Fruit fly (Drosophila melanogaster): ENCODE measurements around the gene Orct.

Gene Orct

DNA sequence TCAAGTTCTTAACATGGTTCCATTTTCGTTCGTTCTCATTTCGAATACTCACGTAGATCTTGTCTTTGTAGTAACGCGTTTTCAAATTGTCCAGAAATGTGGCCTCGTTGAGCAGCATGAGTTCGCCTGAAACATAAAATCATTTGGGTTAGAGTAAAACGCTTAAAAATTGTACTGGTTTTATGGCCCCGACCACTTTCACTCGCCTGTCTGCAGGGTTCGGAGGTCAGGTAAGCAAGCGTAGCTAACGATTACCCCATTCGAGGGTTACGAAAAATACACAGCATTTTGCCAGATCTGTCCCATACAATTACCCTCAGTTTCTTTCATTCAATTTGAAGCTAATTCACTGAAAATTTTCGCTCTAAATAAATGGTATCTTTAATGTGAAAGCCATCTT lies 17.7 kb upstream of the Orct start:
- TF ChIP-seq psq (optimal IDR thresholded peaks at IDR 0.05) (no peak), h (optimal IDR thresholded peaks at IDR 0.05) (no peak), Myc (optimal IDR thresholded peaks at IDR 0.05) (no peak), ttk (optimal IDR thresholded peaks at IDR 0.05) (no peak), Sin3A (optimal IDR thresholded peaks at IDR 0.05) (no peak), insv (optimal IDR thresholded peaks at IDR 0.05) (no peak)

DNA sequence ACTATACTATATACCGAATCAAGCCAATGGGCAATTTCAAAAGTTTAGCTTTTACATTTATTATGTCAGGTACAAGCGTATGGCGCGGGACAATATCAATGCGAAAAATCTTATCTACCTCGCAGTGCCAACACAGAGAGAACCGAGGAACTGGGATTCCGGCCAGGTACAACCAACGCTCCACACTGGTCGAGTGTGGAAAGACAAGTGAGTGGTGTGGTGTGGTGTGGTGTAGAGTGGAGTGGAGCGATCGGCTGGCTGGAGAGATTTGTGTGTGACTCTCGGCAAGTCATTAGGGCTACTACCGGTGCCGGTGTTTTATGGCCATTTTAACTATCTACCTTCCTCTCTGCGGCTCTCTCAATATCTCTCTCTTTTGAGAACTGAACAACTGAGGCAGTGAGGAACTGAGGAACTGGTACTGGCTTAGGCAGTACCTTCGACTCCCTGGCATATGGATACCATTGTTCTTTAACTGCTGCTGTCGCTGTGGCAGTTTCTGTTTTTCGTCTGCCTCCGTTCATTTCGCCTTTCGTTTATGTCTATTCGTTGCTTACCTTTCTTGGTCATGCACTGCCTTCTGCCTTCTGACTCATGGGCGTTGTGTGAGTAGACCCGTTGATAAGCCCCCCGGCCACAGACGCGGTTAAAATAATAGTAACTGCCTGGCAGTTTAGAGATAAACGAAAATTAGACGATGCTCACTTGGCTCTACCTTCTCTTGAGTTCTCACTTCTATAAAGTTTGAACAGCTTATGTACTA lies 16.6 kb upstream of the Orct start:
- TF ChIP-seq h (optimal IDR thresholded peaks at IDR 0.05) (no peak), Myc (optimal IDR thresholded peaks at IDR 0.05) (no peak), psq (optimal IDR thresholded peaks at IDR 0.05) (no peak), insv (optimal IDR thresholded peaks at IDR 0.05) (no peak), ttk (optimal IDR thresholded peaks at IDR 0.05) (no peak), Sin3A (optimal IDR thresholded peaks at IDR 0.05) (no peak)

DNA sequence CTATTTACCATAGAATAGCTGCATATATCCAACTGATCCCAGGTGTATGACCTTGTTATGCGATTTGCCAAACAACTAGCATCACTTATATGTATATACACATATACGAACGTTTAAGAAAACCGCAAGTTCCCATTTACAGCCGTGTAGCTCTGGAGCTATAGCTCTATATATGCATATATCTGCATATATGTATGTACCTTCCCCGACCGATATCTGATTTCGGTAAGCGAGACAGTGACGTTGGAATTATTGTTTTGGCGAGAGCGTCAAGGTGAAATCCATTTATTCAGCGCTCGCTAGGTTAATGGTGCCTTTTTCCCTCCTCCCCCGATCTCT lies 16.1 kb upstream of the Orct start:
- TF ChIP-seq Myc (optimal IDR thresholded peaks at IDR 0.05) (no peak), insv (optimal IDR thresholded peaks at IDR 0.05) (no peak), Sin3A (optimal IDR thresholded peaks at IDR 0.05) (no peak), ttk (optimal IDR thresholded peaks at IDR 0.05) (no peak), h (optimal IDR thresholded peaks at IDR 0.05) (no peak), psq (optimal IDR thresholded peaks at IDR 0.05) (no peak)

DNA sequence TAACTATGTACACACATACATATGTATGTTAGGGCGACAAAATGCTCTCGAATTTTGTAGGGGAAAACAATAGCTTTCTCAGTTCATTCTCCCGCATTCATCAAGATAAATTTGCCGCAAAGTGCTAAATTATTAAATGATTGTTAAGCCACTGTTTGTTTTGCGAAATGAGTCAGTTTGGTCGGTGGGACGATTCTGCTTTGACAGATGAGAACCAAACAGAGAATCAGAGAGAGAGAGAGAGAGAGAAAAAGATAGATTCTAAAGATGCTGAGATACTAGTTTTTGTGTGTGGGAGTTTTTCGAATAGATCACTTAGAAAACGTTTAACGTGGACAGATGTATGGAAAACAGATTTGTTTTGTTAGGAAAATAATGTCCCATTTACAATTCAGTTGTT lies 15.6 kb upstream of the Orct start:
- TF ChIP-seq ttk (optimal IDR thresholded peaks at IDR 0.05) (no peak), Myc (optimal IDR thresholded peaks at IDR 0.05) (no peak), psq (optimal IDR thresholded peaks at IDR 0.05) (no peak), h (optimal IDR thresholded peaks at IDR 0.05) (no peak)

DNA sequence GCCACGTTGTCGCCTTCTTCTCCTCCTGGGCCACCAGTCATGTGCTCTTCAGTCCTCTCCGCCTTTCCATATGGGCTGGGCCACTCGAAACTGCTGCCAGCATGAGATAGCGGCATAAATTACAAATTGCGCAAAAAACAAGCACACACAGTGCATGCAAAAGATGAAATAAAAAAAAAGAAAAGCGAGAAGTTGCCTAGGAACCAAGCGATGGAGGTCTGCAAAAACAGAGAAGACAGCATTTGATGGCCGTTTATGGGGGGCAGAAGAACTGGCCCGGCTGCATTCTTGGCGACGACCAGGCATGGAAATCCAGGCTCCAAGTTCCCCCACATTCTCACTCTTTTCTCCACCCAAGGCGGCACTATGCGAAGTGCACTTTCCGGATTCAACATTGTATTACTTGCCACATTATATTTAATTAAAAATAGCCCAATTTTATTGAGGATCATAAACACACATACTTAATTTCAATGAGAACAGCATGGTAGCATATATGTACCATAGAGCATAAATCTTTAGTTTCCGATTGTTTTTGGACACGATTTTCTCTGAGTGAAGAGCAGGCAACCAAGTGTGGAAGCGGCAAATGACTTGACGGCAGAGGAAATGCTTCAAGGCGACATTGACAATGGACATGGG lies 14.6 kb upstream of the Orct start:
- TF ChIP-seq Sin3A (optimal IDR thresholded peaks at IDR 0.05): no peak
- no peak for TF ChIP-seq Myc (optimal IDR thresholded peaks at IDR 0.05)
- no peak for TF ChIP-seq insv (optimal IDR thresholded peaks at IDR 0.05)
- TF ChIP-seq ttk (optimal IDR thresholded peaks at IDR 0.05): no peak
- no peak for TF ChIP-seq psq (optimal IDR thresholded peaks at IDR 0.05)
- no peak for TF ChIP-seq h (optimal IDR thresholded peaks at IDR 0.05)

DNA sequence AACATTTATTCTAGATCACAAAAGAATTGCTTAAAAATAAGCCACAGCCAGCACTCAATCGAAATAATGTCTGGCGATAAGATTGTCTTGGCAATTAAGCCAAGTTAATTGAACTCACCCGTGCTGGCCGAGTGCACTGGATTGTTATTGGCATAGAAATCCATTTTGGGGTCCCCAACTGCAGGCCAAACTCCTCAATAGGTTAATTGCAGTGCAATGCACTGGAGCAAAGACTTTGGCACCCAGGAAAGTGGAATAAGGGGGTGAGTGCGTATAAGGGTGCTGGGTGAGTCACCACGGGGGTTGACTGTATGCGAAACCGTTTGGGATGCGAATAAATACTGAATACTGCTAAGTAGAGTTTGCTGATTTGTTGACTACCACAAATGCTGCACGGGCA lies 13.1 kb upstream of the Orct start:
- TF ChIP-seq Sin3A (optimal IDR thresholded peaks at IDR 0.05) (no peak), psq (optimal IDR thresholded peaks at IDR 0.05) (no peak), h (optimal IDR thresholded peaks at IDR 0.05) (no peak), Myc (optimal IDR thresholded peaks at IDR 0.05) (no peak), insv (optimal IDR thresholded peaks at IDR 0.05) (no peak), ttk (optimal IDR thresholded peaks at IDR 0.05) (no peak)

DNA sequence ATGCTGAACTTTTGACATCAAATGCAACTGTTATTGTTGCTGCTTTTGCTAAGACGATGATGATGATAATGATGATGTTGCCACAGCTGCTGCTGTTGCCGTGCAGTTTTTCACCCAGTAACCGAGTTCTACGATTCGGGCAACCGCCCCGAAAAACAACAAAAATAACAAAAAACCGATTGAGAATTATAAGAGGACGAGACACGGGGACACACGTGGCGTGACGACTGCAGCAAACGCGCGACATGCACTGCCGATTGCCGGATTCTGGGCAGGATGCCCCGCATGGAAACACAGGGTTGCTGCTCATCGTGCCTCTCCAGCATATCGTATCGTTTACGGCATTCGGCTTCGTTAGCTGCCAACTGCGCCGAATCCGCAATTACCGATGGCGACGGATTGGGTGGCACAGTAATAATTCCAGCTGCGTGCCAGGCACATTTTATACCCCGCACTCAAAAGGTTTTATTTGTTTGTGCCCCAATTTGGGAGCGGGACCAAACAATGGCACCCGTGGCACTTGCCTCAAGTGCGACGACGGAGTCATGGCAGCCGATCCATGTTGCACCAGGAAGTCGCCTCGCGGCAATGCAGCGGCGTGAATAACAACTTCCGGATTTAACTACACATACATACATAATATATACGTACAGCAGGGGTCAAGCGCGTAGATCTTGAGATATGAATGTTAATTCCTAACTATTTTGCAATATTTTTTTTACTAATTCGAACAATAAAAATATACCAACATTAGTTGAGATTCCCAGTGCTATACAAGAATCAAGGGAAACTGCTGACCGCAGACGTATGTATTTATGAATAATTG lies 12.3 kb upstream of the Orct start:
- TF ChIP-seq psq (optimal IDR thresholded peaks at IDR 0.05): no peak
- no peak for TF ChIP-seq insv (optimal IDR thresholded peaks at IDR 0.05)
- TF ChIP-seq Myc (optimal IDR thresholded peaks at IDR 0.05): no peak
- TF ChIP-seq h (optimal IDR thresholded peaks at IDR 0.05): no peak
- no peak for TF ChIP-seq ttk (optimal IDR thresholded peaks at IDR 0.05)
- TF ChIP-seq Sin3A (optimal IDR thresholded peaks at IDR 0.05): no peak

DNA sequence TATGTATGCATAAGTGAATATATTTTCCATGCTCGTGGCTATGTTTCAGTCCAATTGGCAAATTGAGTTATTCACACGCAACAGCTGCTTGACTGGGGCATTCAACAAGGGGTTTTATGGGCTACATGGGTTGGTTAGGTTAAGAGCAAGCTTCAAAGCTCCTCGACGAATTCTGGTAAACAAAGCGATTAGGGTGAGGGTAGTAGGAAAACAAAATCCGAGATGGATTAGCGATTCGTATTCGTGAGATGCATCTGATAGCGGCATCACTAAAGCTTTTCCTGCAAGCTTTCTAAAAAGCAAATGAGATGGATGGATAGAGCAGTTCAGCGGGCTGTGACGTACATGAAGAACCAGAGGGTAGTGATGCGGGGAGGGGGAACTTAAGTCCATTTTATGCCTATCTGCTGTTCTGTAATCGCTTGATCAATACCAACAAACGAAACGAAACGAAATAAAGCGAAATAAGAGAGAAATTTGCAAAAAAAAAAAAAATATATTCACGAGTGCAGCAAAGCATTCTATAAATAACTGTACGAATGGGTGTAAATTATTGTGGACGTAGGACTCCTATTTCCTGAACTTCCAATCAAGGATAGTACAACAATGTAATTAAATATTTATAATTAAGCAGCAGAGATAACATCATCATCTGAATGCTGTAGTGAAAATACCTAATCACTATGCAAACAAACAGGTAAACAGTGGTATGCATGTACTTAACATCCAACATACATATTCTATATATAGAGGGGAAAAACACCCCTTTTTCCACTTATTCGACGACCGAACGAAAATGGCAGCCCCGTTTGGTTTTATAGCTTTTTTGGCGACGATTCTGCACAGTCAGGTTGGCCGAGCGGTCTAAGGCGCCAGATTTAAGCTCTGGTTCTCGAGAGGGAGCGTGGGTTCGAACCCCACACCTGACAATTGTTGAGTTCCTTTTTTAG lies 11.4 kb upstream of the Orct start:
- TF ChIP-seq ttk (optimal IDR thresholded peaks at IDR 0.05): no peak
- TF ChIP-seq Myc (optimal IDR thresholded peaks at IDR 0.05): no peak
- no peak for TF ChIP-seq insv (optimal IDR thresholded peaks at IDR 0.05)
- TF ChIP-seq h (optimal IDR thresholded peaks at IDR 0.05): no peak
- TF ChIP-seq Sin3A (optimal IDR thresholded peaks at IDR 0.05): no peak
- no peak for TF ChIP-seq psq (optimal IDR thresholded peaks at IDR 0.05)

DNA sequence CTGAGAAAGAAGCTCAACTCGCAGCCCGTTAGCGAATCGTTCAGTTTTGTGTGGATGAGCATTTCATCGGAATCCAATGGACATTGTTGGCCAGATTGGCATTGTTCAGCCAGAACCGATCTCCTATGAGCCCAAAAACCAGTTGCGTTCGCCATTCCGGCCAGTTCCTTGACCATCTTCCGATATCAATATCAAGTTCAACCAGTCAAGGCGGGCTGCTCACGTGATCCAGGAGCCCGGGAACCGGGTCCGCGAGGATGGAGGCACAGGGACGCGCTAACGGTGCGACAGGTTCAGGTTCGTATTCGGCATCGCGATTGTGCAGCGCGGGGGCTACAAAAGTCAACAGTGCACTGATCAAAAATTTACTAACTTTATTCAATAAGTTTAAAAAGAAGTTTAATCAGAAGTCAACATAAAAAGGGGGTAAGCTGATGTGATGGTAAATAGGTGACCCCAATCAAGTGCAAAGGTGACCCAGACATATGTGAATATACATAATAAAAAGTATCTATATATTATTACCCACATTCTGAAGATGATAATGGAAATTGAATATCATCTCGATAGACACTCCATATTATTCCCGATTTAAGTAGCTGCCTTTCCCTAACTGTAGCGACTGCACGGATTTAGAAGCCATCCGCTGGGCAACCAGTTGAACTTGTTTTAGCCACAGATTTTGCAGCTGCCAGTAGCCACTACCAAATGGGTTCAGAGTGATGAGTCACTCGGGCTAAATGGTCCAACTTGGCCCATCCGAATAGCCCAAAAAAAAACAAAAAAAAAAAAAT lies 9.1 kb upstream of the Orct start:
- TF ChIP-seq insv (optimal IDR thresholded peaks at IDR 0.05): no peak
- no peak for TF ChIP-seq Sin3A (optimal IDR thresholded peaks at IDR 0.05)
- TF ChIP-seq h (optimal IDR thresholded peaks at IDR 0.05): no peak
- no peak for TF ChIP-seq psq (optimal IDR thresholded peaks at IDR 0.05)
- TF ChIP-seq Myc (optimal IDR thresholded peaks at IDR 0.05): no peak
- TF ChIP-seq ttk (optimal IDR thresholded peaks at IDR 0.05): no peak

DNA sequence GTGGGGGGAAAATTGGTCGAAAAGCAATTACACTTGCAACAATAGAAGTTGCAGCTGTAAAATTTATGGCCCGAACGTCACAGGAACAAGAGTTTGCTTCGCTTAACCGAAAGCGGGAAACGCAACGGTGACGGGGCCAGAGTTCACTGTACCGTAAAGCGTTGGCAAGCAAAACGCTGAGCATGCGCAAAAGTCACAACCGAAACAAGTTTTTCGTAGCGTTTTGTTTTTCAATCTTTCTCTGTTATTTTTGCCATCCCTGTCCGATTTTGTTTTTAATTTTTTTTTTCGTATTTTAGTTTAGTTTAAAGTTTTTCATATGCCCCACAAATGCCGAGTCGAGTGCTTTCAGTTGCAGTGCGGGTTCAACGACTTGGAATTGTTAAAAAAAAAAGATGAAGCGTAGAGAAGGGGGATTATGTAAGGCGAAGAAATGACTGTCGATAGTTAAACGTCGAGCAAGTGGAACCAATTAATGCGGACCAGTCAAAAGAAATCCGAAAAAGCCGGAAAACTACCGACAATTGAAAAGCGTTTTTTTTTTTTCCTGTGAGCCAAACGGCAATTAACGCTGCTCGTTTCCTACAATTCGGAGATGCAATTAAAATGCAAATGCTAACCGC lies 8.4 kb upstream of the Orct start:
- no peak for TF ChIP-seq Sin3A (optimal IDR thresholded peaks at IDR 0.05)
- no peak for TF ChIP-seq h (optimal IDR thresholded peaks at IDR 0.05)
- TF ChIP-seq Myc (optimal IDR thresholded peaks at IDR 0.05): no peak
- TF ChIP-seq psq (optimal IDR thresholded peaks at IDR 0.05): no peak
- no peak for TF ChIP-seq ttk (optimal IDR thresholded peaks at IDR 0.05)
- TF ChIP-seq insv (optimal IDR thresholded peaks at IDR 0.05): no peak
